Fruit fly (Drosophila melanogaster) whole organism, embryonic: Measurements from ENCODE around the gene CG46311.
A peak's percentile ranks its signal among the peaks of the same experiment; 100 is the strongest.

Experiments
- ATbp ChIP-seq: fragments of 200-800 bp; sonication (Bioruptor generic); optimal IDR thresholded peaks from 2 replicates; lab custom pipeline; 2017; ENCODE audit warnings: missing biosample characterization, mild to moderate bottlenecking, missing genetic modification characterization, missing genetic modification reagents
- Asciz ChIP-seq: fragments of 200-800 bp; sonication (Bioruptor generic); optimal IDR thresholded peaks from 2 replicates; lab custom pipeline; 2017; ENCODE audit warnings: missing biosample characterization, mild to moderate bottlenecking, missing genetic modification characterization, missing genetic modification reagents
- BtbVII ChIP-seq: fragments of 200-800 bp; sonication (Bioruptor generic); optimal IDR thresholded peaks from 3 replicates; lab custom pipeline; 2017; ENCODE audit warnings: missing biosample characterization, mild to moderate bottlenecking, missing genetic modification characterization
- CG10959 ChIP-seq: fragments of 200-800 bp; sonication (Bioruptor generic); IDR thresholded peaks from 2 replicates; pipeline ENCODE4 v1.3.6; 2022; ENCODE audit warnings: missing biosample characterization, missing genetic modification characterization
- CG11247 ChIP-seq: fragments of 200-800 bp; sonication (Bioruptor generic); IDR thresholded peaks from 2 replicates; pipeline ENCODE4 v1.3.6; 2022; ENCODE audit warnings: missing biosample characterization, missing genetic modification characterization
- CG11456 ChIP-seq: fragments of 200-800 bp; sonication (Bioruptor generic); IDR thresholded peaks from 3 replicates; pipeline ENCODE4 v1.3.6; 2022; ENCODE audit warnings: missing biosample characterization, missing genetic modification characterization
- CG12155 ChIP-seq: fragments of 200-800 bp; sonication (Bioruptor generic); optimal IDR thresholded peaks from 3 replicates; lab custom pipeline; 2016; ENCODE audit warnings: missing biosample characterization, missing genetic modification characterization
- CG14860 ChIP-seq: fragments of 200-800 bp; sonication (Bioruptor generic); IDR thresholded peaks from 3 replicates; pipeline ENCODE4 v1.3.6; 2022; ENCODE audit warnings: missing biosample characterization, missing genetic modification characterization; ENCODE audit not compliant: partially characterized antibody
- CG15011 ChIP-seq: fragments of 200-800 bp; sonication (Bioruptor generic); optimal IDR thresholded peaks from 3 replicates; lab custom pipeline; 2018; ENCODE audit warnings: missing biosample characterization, mild to moderate bottlenecking, missing genetic modification characterization
- CG1602 ChIP-seq: fragments of 200-800 bp; sonication (Bioruptor generic); optimal IDR thresholded peaks from 3 replicates; lab custom pipeline; 2016; ENCODE audit warnings: missing biosample characterization, missing genetic modification characterization
- CG17361 ChIP-seq: fragments of 200-800 bp; sonication (Bioruptor generic); IDR thresholded peaks from 3 replicates; pipeline ENCODE4 v1.3.6; 2022; ENCODE audit warnings: missing biosample characterization, missing genetic modification characterization
- CG17568 ChIP-seq: fragments of 200-800 bp; sonication (Bioruptor generic); optimal IDR thresholded peaks from 2 replicates; lab custom pipeline; 2018; ENCODE audit warnings: missing biosample characterization, mild to moderate bottlenecking, missing genetic modification characterization, moderate library complexity
- CG1832 ChIP-seq: fragments of 200-800 bp; sonication (Bioruptor generic); optimal IDR thresholded peaks from 2 replicates; lab custom pipeline; 2017; ENCODE audit warnings: missing biosample characterization, mild to moderate bottlenecking, missing genetic modification characterization, inconsistent platforms
- CG2129 ChIP-seq: fragments of 200-800 bp; sonication (Bioruptor generic); IDR thresholded peaks from 2 replicates; pipeline ENCODE4 v1.3.6; 2022; ENCODE audit warnings: missing biosample characterization, missing genetic modification characterization; ENCODE audit not compliant: partially characterized antibody
- CG30403 ChIP-seq: fragments of 200-800 bp; sonication (Bioruptor generic); optimal IDR thresholded peaks from 3 replicates; lab custom pipeline; 2016; ENCODE audit warnings: missing biosample characterization, missing genetic modification characterization
- CG3163 ChIP-seq: fragments of 200-800 bp; sonication (Bioruptor generic); optimal IDR thresholded peaks from 3 replicates; lab custom pipeline; 2016; ENCODE audit warnings: missing biosample characterization, missing genetic modification characterization
- CG33213 ChIP-seq: fragments of 200-800 bp; sonication (Bioruptor generic); optimal IDR thresholded peaks from 3 replicates; lab custom pipeline; 2016; ENCODE audit warnings: missing biosample characterization, missing genetic modification characterization
- CG4424 ChIP-seq: fragments of 200-800 bp; sonication (Bioruptor generic); optimal IDR thresholded peaks from 3 replicates; lab custom pipeline; 2016; ENCODE audit warnings: missing biosample characterization, missing genetic modification characterization
- CG6683 ChIP-seq: fragments of 200-800 bp; sonication (Bioruptor generic); optimal IDR thresholded peaks from 2 replicates; lab custom pipeline; 2017; ENCODE audit warnings: missing biosample characterization, mild to moderate bottlenecking, missing genetic modification characterization, missing genetic modification reagents
- CG8089 ChIP-seq: fragments of 200-800 bp; sonication (Bioruptor generic); optimal IDR thresholded peaks from 3 replicates; lab custom pipeline; 2016; ENCODE audit warnings: missing biosample characterization, missing genetic modification characterization
- CG8290 ChIP-seq, 3 experiments: fragments of 200-800 bp; sonication (Bioruptor generic); optimal IDR thresholded peaks; 2 replicates each; lab custom pipeline; 2016 to 2019; ENCODE audit warnings: missing biosample characterization in 3 of 3, missing genetic modification characterization in 3 of 3, mild to moderate bottlenecking in 2 of 3, moderate library complexity in 1 of 3
- CG8359 ChIP-seq: fragments of 200-800 bp; sonication (Bioruptor generic); optimal IDR thresholded peaks from 2 replicates; lab custom pipeline; 2017; ENCODE audit warnings: missing biosample characterization, mild to moderate bottlenecking, missing genetic modification characterization, borderline replicate concordance
- CG9876 ChIP-seq: fragments of 200-800 bp; sonication (Bioruptor generic); optimal IDR thresholded peaks from 2 replicates; lab custom pipeline; 2016; ENCODE audit warnings: missing biosample characterization, missing genetic modification characterization
- Dip3 ChIP-seq: fragments of 200-800 bp; sonication (Bioruptor generic); optimal IDR thresholded peaks from 3 replicates; lab custom pipeline; 2016; ENCODE audit warnings: missing biosample characterization, missing genetic modification characterization
- Dll ChIP-seq: fragments of 200-800 bp; sonication (Bioruptor generic); IDR thresholded peaks from 4 replicates; pipeline ENCODE4 v1.3.6; 2022; ENCODE audit warnings: missing biosample characterization, missing genetic modification characterization; ENCODE audit not compliant: partially characterized antibody
- HLH54F ChIP-seq: fragments of 200-800 bp; sonication (Bioruptor generic); optimal IDR thresholded peaks from 3 replicates; lab custom pipeline; 2016; ENCODE audit warnings: missing biosample characterization, missing genetic modification characterization
- Hsf ChIP-seq: fragments of 200-800 bp; sonication (Bioruptor generic); optimal IDR thresholded peaks from 3 replicates; lab custom pipeline; 2016; ENCODE audit warnings: missing biosample characterization, missing genetic modification characterization
- Med ChIP-seq: fragments of 200-800 bp; sonication (Bioruptor generic); peaks from one replicate; lab custom pipeline; 2016; ENCODE audit warnings: missing biosample characterization, missing genetic modification characterization, mild to moderate bottlenecking, inconsistent platforms, moderate library complexity
- Neu2 ChIP-seq: fragments of 200-800 bp; sonication (Bioruptor generic); optimal IDR thresholded peaks from 3 replicates; lab custom pipeline; 2016; ENCODE audit warnings: missing biosample characterization, missing genetic modification characterization, borderline replicate concordance
- PHDP ChIP-seq: fragments of 200-800 bp; sonication (Bioruptor generic); optimal IDR thresholded peaks from 3 replicates; lab custom pipeline; 2018; ENCODE audit warnings: missing biosample characterization, mild to moderate bottlenecking, missing genetic modification characterization, moderate library complexity
- Rfx ChIP-seq: fragments of 200-800 bp; sonication (Bioruptor generic); IDR thresholded peaks from 2 replicates; pipeline ENCODE4 v1.3.6; 2022; ENCODE audit warnings: missing biosample characterization, missing genetic modification characterization
- Sox102F ChIP-seq: fragments of 200-800 bp; sonication (Bioruptor generic); optimal IDR thresholded peaks from 2 replicates; lab custom pipeline; 2018; ENCODE audit warnings: missing biosample characterization, mild to moderate bottlenecking, missing genetic modification characterization, moderate library complexity
- ab ChIP-seq: fragments of 200-800 bp; sonication (Bioruptor generic); optimal IDR thresholded peaks from 2 replicates; lab custom pipeline; 2016; ENCODE audit warnings: missing biosample characterization, missing genetic modification characterization
- bowl ChIP-seq: fragments of 200-800 bp; sonication (Bioruptor generic); IDR thresholded peaks from 2 replicates; pipeline ENCODE4 v1.3.6; 2022; ENCODE audit warnings: missing biosample characterization, missing genetic modification characterization
- cad ChIP-seq: fragments of >200 bp; optimal IDR thresholded peaks from 2 replicates; lab custom pipeline; 2017; ENCODE audit warnings: missing biosample characterization, missing genetic modification characterization
- chm ChIP-seq: fragments of 200-800 bp; sonication (Bioruptor generic); IDR thresholded peaks from 2 replicates; pipeline ENCODE4 v1.3.6; 2022; ENCODE audit warnings: missing biosample characterization, missing genetic modification characterization
- esg ChIP-seq: fragments of 200-800 bp; sonication (Bioruptor generic); conservative IDR thresholded peaks from 2 replicates; pipeline ENCODE4 v1.3.6; 2022; ENCODE audit warnings: missing biosample characterization, missing genetic modification characterization
- fd96Cb ChIP-seq: fragments of 200-800 bp; sonication (Bioruptor generic); optimal IDR thresholded peaks from 2 replicates; lab custom pipeline; 2018; ENCODE audit warnings: missing biosample characterization, mild to moderate bottlenecking, missing genetic modification characterization, moderate library complexity
- ind ChIP-seq: fragments of 200-800 bp; sonication (Bioruptor generic); optimal IDR thresholded peaks from 3 replicates; lab custom pipeline; 2016; ENCODE audit warnings: missing biosample characterization, missing genetic modification characterization
- inv ChIP-seq: fragments of 200-800 bp; sonication (Bioruptor generic); IDR thresholded peaks from 2 replicates; pipeline ENCODE4 v1.3.6; 2022; ENCODE audit warnings: missing biosample characterization, missing genetic modification characterization; ENCODE audit not compliant: partially characterized antibody
- kni ChIP-seq: fragments of 200-800 bp; sonication (Bioruptor generic); optimal IDR thresholded peaks from 3 replicates; lab custom pipeline; 2017; ENCODE audit warnings: mild to moderate bottlenecking, missing biosample characterization, missing genetic modification reagents, missing genetic modification characterization
- p53 ChIP-seq: fragments of 200-800 bp; sonication (Bioruptor generic); optimal IDR thresholded peaks from 2 replicates; lab custom pipeline; 2016; ENCODE audit warnings: missing biosample characterization, missing genetic modification characterization
- schlank ChIP-seq: fragments of 200-800 bp; sonication (Bioruptor generic); optimal IDR thresholded peaks from 2 replicates; lab custom pipeline; 2018; ENCODE audit warnings: missing biosample characterization, mild to moderate bottlenecking, missing genetic modification characterization
- slbo ChIP-seq: fragments of 200-800 bp; sonication (Bioruptor generic); IDR thresholded peaks from 2 replicates; pipeline ENCODE4 v1.3.6; 2022; ENCODE audit warnings: missing biosample characterization, missing genetic modification characterization
- twi ChIP-seq: fragments of 200-800 bp; optimal IDR thresholded peaks from 2 replicates; lab custom pipeline; 2019; ENCODE audit warnings: missing biosample characterization, mild to moderate bottlenecking, missing genetic modification characterization, moderate library complexity
- wek ChIP-seq: fragments of 200-800 bp; sonication (Bioruptor generic); optimal IDR thresholded peaks from 3 replicates; lab custom pipeline; 2018; ENCODE audit warnings: missing biosample characterization, mild to moderate bottlenecking, missing genetic modification characterization, moderate library complexity
- zen2 ChIP-seq: fragments of 200-800 bp; sonication (Bioruptor generic); IDR thresholded peaks from 3 replicates; pipeline ENCODE4 v1.3.6; 2022; ENCODE audit warnings: missing biosample characterization, missing genetic modification characterization; ENCODE audit not compliant: partially characterized antibody
- zfh2 ChIP-seq: fragments of 200-800 bp; sonication (Bioruptor generic); optimal IDR thresholded peaks from 2 replicates; lab custom pipeline; 2016; ENCODE audit warnings: missing biosample characterization, missing genetic modification characterization

The CG46311 gene

DNA sequence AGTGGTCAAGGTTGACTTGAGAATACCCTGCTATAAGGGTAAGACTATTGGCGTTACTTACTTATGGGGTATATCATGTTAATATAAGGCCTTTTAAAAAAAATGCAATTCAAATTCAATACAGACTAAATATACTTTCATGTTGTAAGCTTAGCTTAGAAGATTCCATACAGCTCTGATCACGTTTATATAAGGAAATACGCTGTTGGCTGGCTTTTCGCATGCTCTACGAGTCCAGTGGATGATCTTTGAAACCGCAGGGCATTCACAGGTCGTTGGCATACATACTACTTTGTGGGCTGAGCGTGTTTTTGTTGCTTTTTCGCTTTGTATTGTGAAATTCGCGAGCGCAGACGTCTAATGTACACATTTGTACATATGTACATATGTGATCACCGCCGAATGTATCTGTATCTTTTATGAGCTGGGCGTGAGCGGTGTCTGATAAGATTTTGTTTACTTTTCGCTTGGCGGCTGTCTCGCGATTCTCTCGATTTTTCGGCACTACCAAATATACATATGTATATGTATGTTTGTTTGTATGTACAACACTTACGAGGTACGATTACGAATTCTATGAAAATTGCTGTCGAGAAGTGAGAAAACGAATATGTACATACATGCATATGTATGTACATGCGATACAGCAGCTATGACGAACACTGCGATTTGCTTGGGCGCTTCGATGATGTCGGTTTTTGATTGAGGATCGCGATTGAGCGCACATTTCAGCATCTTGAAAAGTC is 70.8 kb downstream of the CG46311 start (continued):
- peak; percentile 1 for TF ChIP-seq twi (tag; lab: Kevin White, UChicago)
- TF ChIP-seq Hsf (GFP tag; lab: Kevin White, UChicago), result peak; percentile 38
- TF ChIP-seq ind (GFP tag; lab: Kevin White, UChicago), result peak; percentile 8
- 0 out of 3 replicates have a peak, but pooled peaks have one; percentile 20 for TF ChIP-seq CG17361 (GFP tag; lab: Robert Waterston, UW)
- TF ChIP-seq p53 (GFP tag; lab: Kevin White, UChicago), result no peak
- no peak for TF ChIP-seq cad
- TF ChIP-seq slbo, result peak; percentile 61
- peak; percentile 70 for TF ChIP-seq ATbp (GFP tag; lab: Kevin White, UChicago)
- no peak for TF ChIP-seq CG1602 (GFP tag; lab: Kevin White, UChicago)
- TF ChIP-seq CG3163 (GFP tag; lab: Kevin White, UChicago), result no peak
- TF ChIP-seq CG12155 (GFP tag; lab: Kevin White, UChicago), result peak; percentile 39
- TF ChIP-seq CG8290 (GFP tag; optimal IDR thresholded peaks at IDR 0.05; lab: Kevin White, UChicago), result no peak
- TF ChIP-seq CG8290 (tag; optimal IDR thresholded peaks at IDR 0.05; lab: Kevin White, UChicago), result peak in 1 of 2 experiments; percentile 30
- TF ChIP-seq CG4424 (GFP tag; lab: Kevin White, UChicago), result no peak
- no peak for TF ChIP-seq CG8359
- TF ChIP-seq CG9876 (GFP tag; lab: Kevin White, UChicago), result peak; percentile 14
- peak; percentile 77 for TF ChIP-seq wek (GFP tag; lab: Kevin White, UChicago)
- no peak for TF ChIP-seq chm
- TF ChIP-seq CG6683 (GFP tag; lab: Kevin White, UChicago), result peak; percentile 35
- TF ChIP-seq schlank (tag; lab: Kevin White, UChicago), result peak; percentile 55
- TF ChIP-seq BtbVII, result peak; percentile 57
- no peak for TF ChIP-seq ab
- TF ChIP-seq zen2, result no peak
- peak; percentile 35 for TF ChIP-seq CG33213 (GFP tag; lab: Kevin White, UChicago)
- peak; percentile 48 for TF ChIP-seq HLH54F
- no peak for TF ChIP-seq bowl
- peak; percentile 71 for TF ChIP-seq zfh2 (GFP tag; lab: Kevin White, UChicago)
- TF ChIP-seq CG11456 (GFP tag; lab: Robert Waterston, UW), result 0 out of 3 replicates have a peak, but pooled peaks have one; percentile 34
- peak; percentile 46 for TF ChIP-seq PHDP (tag; lab: Kevin White, UChicago)
- TF ChIP-seq Asciz, result peak; percentile 36
- TF ChIP-seq fd96Cb, result no peak
- no peak for TF ChIP-seq Neu2 (GFP tag; lab: Kevin White, UChicago)
- TF ChIP-seq CG30403 (GFP tag; lab: Kevin White, UChicago), result peak; percentile 56
- TF ChIP-seq CG14860, result no peak
- 0 out of 2 replicates have a peak, but pooled peaks have one; percentile 17 for TF ChIP-seq esg
- TF ChIP-seq CG1832 (GFP tag; lab: Kevin White, UChicago), result no peak
- peak; percentile 28 for TF ChIP-seq CG15011 (GFP tag; lab: Kevin White, UChicago)
- peak; percentile 69 for TF ChIP-seq CG17568 (GFP tag; lab: Kevin White, UChicago)
- TF ChIP-seq kni, result peak; percentile 57
- TF ChIP-seq Med, result peak; percentile 91
- no peak for TF ChIP-seq CG2129 (GFP tag; lab: Robert Waterston, UW)
- peak; percentile 21 for TF ChIP-seq Sox102F (GFP tag; lab: Kevin White, UChicago)
- TF ChIP-seq CG10959 (GFP tag; lab: Robert Waterston, UW), result no peak
- peak; percentile 59; the same call in 1 of the 2 replicates for TF ChIP-seq Rfx (GFP tag; lab: Robert Waterston, UW)
- peak; percentile 48; the same call in 1 of the 2 replicates for TF ChIP-seq CG11247 (GFP tag; lab: Robert Waterston, UW)
- peak; percentile 65 for TF ChIP-seq Dip3 (GFP tag; lab: Kevin White, UChicago)
- TF ChIP-seq inv (GFP tag; lab: Robert Waterston, UW), result no peak
- no peak for TF ChIP-seq Dll (GFP tag; lab: Robert Waterston, UW)
- TF ChIP-seq CG8089 (GFP tag; lab: Kevin White, UChicago), result no peak
